Worm (Caenorhabditis elegans) whole organism, early embryonic: ENCODE measurements around the gene W03H9.2.

Source experiments
- B0310.2 ChIP-seq: sonication (generic microtip); optimal IDR thresholded peaks from 2 replicates; lab custom pipeline; 2016; ENCODE audit warnings: mild to moderate bottlenecking, missing genetic modification characterization, missing compliant biosample characterization
- F13C5.2 ChIP-seq: sonication (generic microtip); optimal IDR thresholded peaks from 2 replicates; lab custom pipeline; 2017; ENCODE audit warnings: mild to moderate bottlenecking, missing genetic modification characterization, inconsistent platforms, missing compliant biosample characterization
- aly-1 ChIP-seq: sonication (generic microtip); optimal IDR thresholded peaks from 2 replicates; lab custom pipeline; 2016; ENCODE audit warnings: missing genetic modification characterization, missing compliant biosample characterization
- ama-1 ChIP-seq: fragments of 150-350 bp; optimal IDR thresholded peaks from 2 replicates; lab custom pipeline; 2014
- ceh-13 ChIP-seq: fragments of 200-800 bp; sonication (Bioruptor generic); optimal IDR thresholded peaks from 2 replicates; lab custom pipeline; 2018; ENCODE audit warnings: mild to moderate bottlenecking, missing genetic modification characterization, missing compliant biosample characterization
- ceh-36 ChIP-seq: sonication (generic microtip); optimal IDR thresholded peaks from 2 replicates; lab custom pipeline; 2016; ENCODE audit warnings: missing genetic modification characterization, inconsistent platforms, missing compliant biosample characterization
- ets-7 ChIP-seq: sonication (generic microtip); optimal IDR thresholded peaks from 2 replicates; lab custom pipeline; 2016; ENCODE audit warnings: missing genotype, missing genetic modification characterization, missing compliant biosample characterization
- flt-1 ChIP-seq: fragments of 200-800 bp; sonication (Bioruptor generic); IDR thresholded peaks from 2 replicates; pipeline ENCODE4 v1.3.6; 2022; ENCODE audit warnings: missing genetic modification characterization, missing compliant biosample characterization
- hmbx-1 ChIP-seq: sonication (generic microtip); optimal IDR thresholded peaks from 2 replicates; lab custom pipeline; 2016; ENCODE audit warnings: mild to moderate bottlenecking, missing genetic modification characterization, missing compliant biosample characterization
- hmg-4 ChIP-seq: fragments of 200-800 bp; sonication (Bioruptor generic); optimal IDR thresholded peaks from 2 replicates; lab custom pipeline; 2018; ENCODE audit warnings: mild to moderate bottlenecking, missing genetic modification characterization, missing compliant biosample characterization
- hnd-1 ChIP-seq: sonication (generic microtip); optimal IDR thresholded peaks from 2 replicates; lab custom pipeline; 2016; ENCODE audit warnings: missing genetic modification characterization, missing compliant biosample characterization
- pes-1 ChIP-seq: fragments of 200-800 bp; sonication (Bioruptor generic); IDR thresholded peaks from 2 replicates; pipeline ENCODE4 v1.3.6; 2022; ENCODE audit warnings: missing genetic modification reagents, missing genetic modification characterization, missing compliant biosample characterization
- scrt-1 ChIP-seq: fragments of 200-800 bp; sonication (Bioruptor generic); IDR thresholded peaks from 2 replicates; pipeline ENCODE4 v1.3.6; 2022; ENCODE audit warnings: missing genetic modification characterization, missing compliant biosample characterization
- sea-1 ChIP-seq: fragments of 200-800 bp; sonication (Bioruptor generic); conservative IDR thresholded peaks from 2 replicates; pipeline ENCODE4 v1.3.6; 2022; ENCODE audit warnings: missing genetic modification characterization, missing compliant biosample characterization
- tbx-11 ChIP-seq: fragments of 200-800 bp; sonication (Bioruptor generic); IDR thresholded peaks from 2 replicates; pipeline ENCODE4 v1.3.6; 2022; ENCODE audit warnings: missing genetic modification characterization, missing compliant biosample characterization
- tbx-37 ChIP-seq: fragments of 200-800 bp; sonication (Bioruptor generic); conservative IDR thresholded peaks from 2 replicates; pipeline ENCODE4 v1.3.6; 2022; ENCODE audit warnings: missing genetic modification reagents, missing genetic modification characterization, missing compliant biosample characterization
- tra-4 ChIP-seq: sonication (generic microtip); optimal IDR thresholded peaks from 2 replicates; lab custom pipeline; 2017; ENCODE audit warnings: missing genetic modification characterization, missing compliant biosample characterization

The W03H9.2 gene

DNA sequence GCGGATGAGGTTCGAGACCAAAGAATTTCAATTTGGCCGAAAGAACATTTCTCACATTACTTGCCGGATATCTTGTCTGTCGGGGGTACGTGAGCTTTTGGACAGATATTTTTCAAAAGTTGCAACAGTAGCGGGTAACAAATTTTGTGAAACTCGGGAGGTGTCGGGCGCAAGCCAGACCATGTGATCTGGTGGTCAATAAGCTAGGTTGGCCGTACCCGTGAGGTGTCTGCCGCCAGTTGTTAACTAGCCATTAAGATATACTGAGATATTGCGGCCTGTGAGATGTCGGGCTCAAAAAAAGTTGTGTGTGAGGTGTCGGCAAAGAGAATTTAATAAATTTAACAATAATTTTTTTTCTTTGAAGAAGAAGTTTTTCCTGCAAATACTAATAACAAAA is 25.3 kb downstream of the W03H9.2 start:
- TF ChIP-seq F13C5.2 (tag; lab: Kevin White, UChicago) (no peak), ets-7 (tag; lab: Kevin White, UChicago) (no peak), hnd-1 (tag; lab: Kevin White, UChicago) (no peak), tbx-11 (GFP tag; lab: Robert Waterston, UW) (no peak), ama-1 (lab: Kevin White, UChicago) (no peak), ceh-13 (no peak), aly-1 (tag; lab: Kevin White, UChicago) (no peak), sea-1 (GFP tag; lab: Robert Waterston, UW) (no peak), scrt-1 (no peak), flt-1 (GFP tag; lab: Robert Waterston, UW) (no peak), hmg-4 (GFP tag; lab: Kevin White, UChicago) (no peak), tbx-37 (no peak), pes-1 (no peak), ceh-36 (tag; lab: Kevin White, UChicago) (no peak), tra-4 (tag; lab: Kevin White, UChicago) (no peak), B0310.2 (tag; lab: Kevin White, UChicago) (no peak), hmbx-1 (tag; lab: Kevin White, UChicago) (no peak)

DNA sequence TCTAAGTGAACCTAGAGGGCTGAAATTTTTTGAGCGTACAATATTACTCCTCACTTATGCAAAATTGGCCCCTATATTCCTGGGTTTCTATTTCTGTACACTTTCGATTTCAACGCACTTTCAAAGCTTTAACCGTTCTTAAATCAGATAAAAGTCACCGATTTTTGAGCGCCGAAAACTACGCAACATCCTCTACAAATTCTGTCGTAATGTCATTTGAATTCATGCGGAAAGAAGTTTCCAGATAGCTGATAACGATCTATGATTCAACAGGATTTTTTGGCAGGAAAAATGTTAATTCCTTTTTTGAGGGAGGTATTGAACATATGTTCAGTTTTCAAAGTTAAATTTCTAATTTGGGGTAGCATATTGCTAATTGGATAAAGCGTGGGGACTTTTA is 30.8 kb downstream of the W03H9.2 start:
- no peak for TF ChIP-seq ama-1 (lab: Kevin White, UChicago)
- TF ChIP-seq tbx-11 (GFP tag; lab: Robert Waterston, UW) = no peak
- TF ChIP-seq B0310.2 (tag; lab: Kevin White, UChicago) = no peak
- TF ChIP-seq sea-1 (GFP tag; lab: Robert Waterston, UW) = no peak
- no peak for TF ChIP-seq ceh-13
- no peak for TF ChIP-seq aly-1 (tag; lab: Kevin White, UChicago)
- no peak for TF ChIP-seq flt-1 (GFP tag; lab: Robert Waterston, UW)
- TF ChIP-seq pes-1 = no peak
- no peak for TF ChIP-seq scrt-1

DNA sequence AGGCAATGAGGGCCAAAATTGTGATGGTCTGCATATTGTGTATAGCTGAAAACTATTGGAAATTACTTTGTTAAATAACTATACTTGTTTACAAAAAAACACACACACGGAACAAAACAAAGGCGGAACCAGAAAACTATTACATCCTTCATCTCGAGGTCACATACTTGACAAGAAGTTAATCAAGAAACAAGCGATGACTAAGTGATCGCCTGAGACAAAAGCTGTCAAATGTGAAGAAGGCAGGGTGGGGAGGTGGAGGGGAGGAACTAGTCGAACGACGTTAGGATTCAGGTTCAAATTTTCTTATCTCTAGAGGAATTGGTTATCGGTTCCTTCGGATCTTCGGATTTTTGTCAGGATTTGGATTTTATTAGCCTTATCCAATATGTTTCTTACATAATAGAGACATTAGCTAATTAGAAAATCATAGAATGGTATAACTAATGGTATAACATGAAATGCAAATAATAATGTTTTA is 34.4 kb downstream of the W03H9.2 start, which contains the start of gene cpg-7:
Gene cpg-7, minus strand, starts transcription at position 51 of the 481 bp plus-strand sequence.
- TF ChIP-seq aly-1 (tag; lab: Kevin White, UChicago) (no peak), ceh-13 (no peak), sea-1 (GFP tag; lab: Robert Waterston, UW) (no peak), tbx-37 (no peak), hnd-1 (tag; lab: Kevin White, UChicago) (no peak), F13C5.2 (tag; lab: Kevin White, UChicago) (no peak), hmg-4 (GFP tag; lab: Kevin White, UChicago) (no peak), ets-7 (tag; lab: Kevin White, UChicago) (no peak), flt-1 (GFP tag; lab: Robert Waterston, UW) (no peak), ama-1 (lab: Kevin White, UChicago) (no peak), tra-4 (tag; lab: Kevin White, UChicago) (no peak), hmbx-1 (tag; lab: Kevin White, UChicago) (no peak), tbx-11 (GFP tag; lab: Robert Waterston, UW) (no peak), pes-1 (no peak), scrt-1 (no peak), ceh-36 (tag; lab: Kevin White, UChicago) (no peak), B0310.2 (tag; lab: Kevin White, UChicago) (no peak)

DNA sequence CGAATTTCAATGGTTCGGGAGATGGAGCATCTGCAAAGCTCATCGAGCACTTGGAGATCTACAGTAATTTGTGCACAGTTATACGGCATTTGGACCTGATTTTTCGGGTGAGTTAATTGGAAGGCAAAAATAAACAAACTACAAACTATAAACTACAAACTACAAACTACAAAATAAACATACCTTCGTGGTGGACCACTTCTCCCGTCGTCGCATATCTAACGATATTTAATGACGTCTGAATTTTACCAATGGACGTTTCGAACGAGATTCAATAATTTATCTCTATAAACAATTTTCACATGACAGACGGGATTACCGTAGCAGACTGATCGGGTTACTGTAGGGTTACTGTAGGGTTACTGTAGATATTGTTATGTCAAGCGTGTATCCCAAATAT is 37.5 kb downstream of the W03H9.2 start:
- TF ChIP-seq hmg-4 (GFP tag; lab: Kevin White, UChicago) (no peak), sea-1 (GFP tag; lab: Robert Waterston, UW) (no peak), F13C5.2 (tag; lab: Kevin White, UChicago) (no peak), pes-1 (no peak), hmbx-1 (tag; lab: Kevin White, UChicago) (no peak), flt-1 (GFP tag; lab: Robert Waterston, UW) (no peak), tbx-37 (no peak), ceh-36 (tag; lab: Kevin White, UChicago) (no peak), ceh-13 (no peak), tbx-11 (GFP tag; lab: Robert Waterston, UW) (no peak), tra-4 (tag; lab: Kevin White, UChicago) (no peak)

DNA sequence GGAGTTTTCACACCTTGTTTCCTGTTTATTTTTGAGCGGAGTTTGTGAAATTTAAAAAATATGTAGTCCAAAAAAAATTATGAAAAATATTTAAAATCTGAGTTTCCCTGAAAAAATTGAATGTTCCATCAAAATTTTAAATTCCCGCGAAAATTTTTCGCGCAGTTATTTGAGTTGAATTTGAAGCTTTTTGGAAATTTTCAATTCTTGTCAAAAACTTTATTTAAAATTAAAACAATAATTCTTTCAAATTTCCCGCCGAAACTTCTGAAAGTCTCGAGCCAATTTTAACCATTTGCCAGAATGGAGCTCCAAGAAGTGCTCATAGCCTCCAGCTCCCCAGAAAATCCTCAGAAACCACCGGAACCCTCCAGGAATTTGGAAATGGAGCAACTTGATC is 39.2 kb downstream of the W03H9.2 start, which contains the start of gene gur-4:
Gene gur-4, plus strand, starts transcription at position 301 of the 400 bp plus-strand sequence.
- TF ChIP-seq scrt-1 (no peak), aly-1 (tag; lab: Kevin White, UChicago) (no peak), ama-1 (lab: Kevin White, UChicago) (no peak), tbx-37 (no peak), hmbx-1 (tag; lab: Kevin White, UChicago) (no peak), pes-1 (no peak), ceh-36 (tag; lab: Kevin White, UChicago) (no peak), tra-4 (tag; lab: Kevin White, UChicago) (no peak), F13C5.2 (tag; lab: Kevin White, UChicago) (no peak), flt-1 (GFP tag; lab: Robert Waterston, UW) (no peak), ets-7 (tag; lab: Kevin White, UChicago) (no peak)

DNA sequence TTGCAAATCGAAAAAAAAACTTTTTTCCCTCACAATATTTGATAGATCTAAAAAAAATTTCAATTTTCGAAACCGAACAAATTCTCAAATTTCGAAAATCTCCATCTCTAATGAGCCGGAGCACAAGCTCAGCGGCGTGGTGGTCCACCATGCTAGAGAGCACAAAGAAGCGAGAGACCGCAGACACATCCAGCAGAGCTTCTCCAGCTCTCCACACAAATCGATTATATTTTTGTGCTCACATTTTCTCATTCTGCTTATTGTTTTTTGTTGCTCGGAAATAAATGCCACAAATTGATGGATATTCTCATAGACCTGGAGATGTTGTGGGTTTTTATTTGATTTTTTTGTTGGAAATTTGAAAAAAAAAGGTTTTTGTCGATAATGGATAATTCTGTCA is 41.6 kb downstream of the W03H9.2 start:
- TF ChIP-seq tbx-11 (GFP tag; lab: Robert Waterston, UW) (no peak), aly-1 (tag; lab: Kevin White, UChicago) (no peak), ama-1 (lab: Kevin White, UChicago) (no peak), F13C5.2 (tag; lab: Kevin White, UChicago) (no peak), sea-1 (GFP tag; lab: Robert Waterston, UW) (no peak), ceh-36 (tag; lab: Kevin White, UChicago) (no peak), tbx-37 (no peak)

DNA sequence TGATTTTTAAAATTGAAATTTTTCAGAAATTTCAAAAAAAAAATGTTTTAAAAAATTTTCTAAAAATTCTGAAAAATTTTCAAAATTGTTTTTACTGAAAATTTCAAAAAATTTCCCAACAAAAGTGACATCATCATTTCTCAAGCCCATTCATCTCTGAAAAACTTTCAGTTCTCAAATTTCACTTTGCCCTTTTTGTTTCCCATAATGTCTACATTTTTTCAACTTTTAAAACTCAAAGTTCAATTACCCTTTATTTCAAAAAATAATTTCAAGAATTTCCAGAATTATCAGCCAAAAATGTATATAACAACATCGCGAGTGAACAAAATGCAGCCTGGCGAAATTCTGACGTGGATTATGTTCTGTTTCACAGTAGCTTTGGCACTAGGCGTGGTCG is 42.7 kb downstream of the W03H9.2 start, which contains the start of gene bkip-1:
Gene bkip-1, plus strand, starts transcription at position 301 of the 400 bp plus-strand sequence.
- TF ChIP-seq tbx-37 (no peak), B0310.2 (tag; lab: Kevin White, UChicago) (no peak), ets-7 (tag; lab: Kevin White, UChicago) (no peak), hmbx-1 (tag; lab: Kevin White, UChicago) (no peak), scrt-1 (no peak), tbx-11 (GFP tag; lab: Robert Waterston, UW) (no peak)
